Worm (Caenorhabditis elegans) whole organism, mixed stage, embryonic: ENCODE data around the gene F44E5.17.

Experiments
- ces-1 ChIP-seq: fragments of 150-350 bp; optimal IDR thresholded peaks from 2 replicates; lab custom pipeline; 2014; ENCODE audit warnings: missing biosample characterization, missing genetic modification reagents, missing genetic modification characterization
- elt-1 ChIP-seq: sonication (generic microtip); optimal IDR thresholded peaks from 2 replicates; lab custom pipeline; 2017; ENCODE audit warnings: missing genetic modification characterization, mild to moderate bottlenecking, missing compliant biosample characterization, antibody characterized with exemption, moderate library complexity, borderline replicate concordance; ENCODE audit not compliant: insufficient read depth
- ham-2 ChIP-seq: fragments of 200-800 bp; sonication (Bioruptor generic); optimal IDR thresholded peaks from 2 replicates; lab custom pipeline; 2018; ENCODE audit warnings: mild to moderate bottlenecking, missing genetic modification characterization, missing compliant biosample characterization
- sem-2 ChIP-seq: fragments of 200-800 bp; sonication (Bioruptor generic); optimal IDR thresholded peaks from 2 replicates; lab custom pipeline; 2018; ENCODE audit warnings: mild to moderate bottlenecking, missing genetic modification characterization, missing compliant biosample characterization
- unc-39 ChIP-seq: fragments of 150-350 bp; optimal IDR thresholded peaks from 2 replicates; lab custom pipeline; 2014; ENCODE audit warnings: missing biosample characterization, missing genetic modification characterization

DNA sequence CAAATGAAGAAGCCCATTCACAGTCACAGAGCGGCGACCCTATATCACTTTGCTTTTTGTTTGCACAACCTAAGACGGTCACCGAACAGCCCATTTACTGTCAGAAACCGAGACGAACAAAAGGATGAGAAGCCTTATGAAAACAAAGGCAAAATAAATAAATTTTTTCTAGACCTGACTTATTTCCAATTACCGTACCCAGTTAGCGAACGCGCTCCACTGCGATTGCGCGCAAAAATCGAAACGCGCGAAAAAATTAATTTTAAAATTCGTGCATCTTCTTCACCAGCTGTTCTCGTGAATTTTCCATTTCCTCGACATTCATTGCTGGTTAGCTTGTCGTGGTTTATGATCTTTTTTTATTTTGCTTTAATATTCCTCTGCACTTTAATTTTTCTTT lies 34.1 kb upstream of the F44E5.17 start, which contains the start of gene F43G6.16:
- TF ChIP-seq unc-39 (tag; lab: Kevin White, UChicago) (no peak), ces-1 (GFP tag; lab: Kevin White, UChicago) (no peak), ham-2 (no peak), sem-2 (no peak), elt-1 (tag; lab: Kevin White, UChicago) (no peak)
